Fruit fly (Drosophila melanogaster) whole organism, embryonic: ENCODE measurements around the gene InR.

ENCODE experiments used
- Awh ChIP-seq: fragments of 200-800 bp; sonication (Bioruptor generic); IDR thresholded peaks from 2 replicates; pipeline ENCODE4, ENCODE4 v1.3.6; 2022; ENCODE audit warnings: missing biosample characterization, missing genetic modification characterization
- Blimp-1 ChIP-seq: fragments of 200-800 bp; sonication (Bioruptor generic); optimal IDR thresholded peaks from 3 replicates; lab custom pipeline; 2018; ENCODE audit warnings: missing biosample characterization, missing genetic modification characterization, mild to moderate bottlenecking, moderate library complexity, missing genetic modification reagents
- BtbVII ChIP-seq: fragments of 200-800 bp; sonication (Bioruptor generic); optimal IDR thresholded peaks from 3 replicates; lab custom pipeline; 2017; ENCODE audit warnings: missing biosample characterization, mild to moderate bottlenecking, missing genetic modification characterization
- CG10274 ChIP-seq: fragments of 200-800 bp; sonication (Bioruptor generic); optimal IDR thresholded peaks from 3 replicates; lab custom pipeline; 2017; ENCODE audit warnings: missing biosample characterization, mild to moderate bottlenecking, missing genetic modification characterization
- CG10543 ChIP-seq: fragments of 200-800 bp; sonication (Bioruptor generic); optimal IDR thresholded peaks from 3 replicates; lab custom pipeline; 2017; ENCODE audit warnings: missing biosample characterization, mild to moderate bottlenecking, missing genetic modification characterization, moderate library complexity
- CG13775 ChIP-seq: fragments of 200-800 bp; sonication (Bioruptor generic); optimal IDR thresholded peaks from 3 replicates; lab custom pipeline; 2017; ENCODE audit warnings: missing biosample characterization, mild to moderate bottlenecking, missing genetic modification characterization
- CG15269 ChIP-seq: fragments of 200-800 bp; sonication (Bioruptor generic); optimal IDR thresholded peaks from 2 replicates; lab custom pipeline; 2018; ENCODE audit warnings: missing biosample characterization, mild to moderate bottlenecking, missing genetic modification characterization, moderate library complexity
- CG1603 ChIP-seq: fragments of 200-800 bp; sonication (Bioruptor generic); optimal IDR thresholded peaks from 2 replicates; lab custom pipeline; 2019; ENCODE audit warnings: missing biosample characterization, mild to moderate bottlenecking, missing genetic modification characterization, moderate library complexity
- CG17385 ChIP-seq: fragments of 200-800 bp; sonication (Bioruptor generic); optimal IDR thresholded peaks from 3 replicates; lab custom pipeline; 2018; ENCODE audit warnings: missing biosample characterization, mild to moderate bottlenecking, missing genetic modification characterization
- CG1792 ChIP-seq: fragments of 200-800 bp; sonication (Bioruptor generic); optimal IDR thresholded peaks from 2 replicates; lab custom pipeline; 2016; ENCODE audit warnings: missing biosample characterization, missing genetic modification characterization
- CG1832 ChIP-seq: fragments of 200-800 bp; sonication (Bioruptor generic); optimal IDR thresholded peaks from 2 replicates; lab custom pipeline; 2017; ENCODE audit warnings: missing biosample characterization, mild to moderate bottlenecking, missing genetic modification characterization, inconsistent platforms
- CG18619 ChIP-seq: fragments of 200-800 bp; sonication (Bioruptor generic); optimal IDR thresholded peaks from 3 replicates; lab custom pipeline; 2017; ENCODE audit warnings: missing biosample characterization, mild to moderate bottlenecking, missing genetic modification characterization
- CG2199 ChIP-seq: fragments of 200-800 bp; sonication (Bioruptor generic); IDR thresholded peaks from 3 replicates; pipeline ENCODE4 v1.3.6; 2022; ENCODE audit warnings: missing biosample characterization, missing genetic modification characterization
- CG2202 ChIP-seq: fragments of 200-800 bp; sonication (Bioruptor generic); optimal IDR thresholded peaks from 2 replicates; lab custom pipeline; 2018; ENCODE audit warnings: missing biosample characterization, mild to moderate bottlenecking, missing genetic modification characterization
- CG32532 ChIP-seq: fragments of 200-800 bp; sonication (Bioruptor generic); IDR thresholded peaks from 2 replicates; pipeline ENCODE4 v1.3.6; 2022; ENCODE audit warnings: missing biosample characterization, missing genetic modification characterization
- CG3995 ChIP-seq: fragments of 200-800 bp; sonication (Bioruptor generic); optimal IDR thresholded peaks from 3 replicates; lab custom pipeline; 2016; ENCODE audit warnings: missing biosample characterization, missing genetic modification characterization
- CG5180 ChIP-seq: fragments of 200-800 bp; sonication (Bioruptor generic); optimal IDR thresholded peaks from 3 replicates; lab custom pipeline; 2017; ENCODE audit warnings: missing biosample characterization, missing genetic modification characterization, mild to moderate bottlenecking, moderate library complexity, missing genetic modification reagents
- CG7271 ChIP-seq: fragments of 200-800 bp; sonication (Bioruptor generic); optimal IDR thresholded peaks from 2 replicates; lab custom pipeline; 2018; ENCODE audit warnings: missing biosample characterization, mild to moderate bottlenecking, missing genetic modification characterization, moderate library complexity
- CG7963 ChIP-seq: fragments of 200-800 bp; sonication (Bioruptor generic); IDR thresholded peaks from 3 replicates; pipeline ENCODE4 v1.3.6; 2022; ENCODE audit warnings: missing biosample characterization, missing genetic modification characterization; ENCODE audit not compliant: partially characterized antibody
- CG8924 ChIP-seq: fragments of 200-800 bp; optimal IDR thresholded peaks from 3 replicates; lab custom pipeline; 2019; ENCODE audit warnings: missing biosample characterization, mild to moderate bottlenecking, missing genetic modification characterization, moderate library complexity
- CG9797 ChIP-seq: fragments of 200-800 bp; sonication (Bioruptor generic); optimal IDR thresholded peaks from 3 replicates; lab custom pipeline; 2018; ENCODE audit warnings: missing biosample characterization, mild to moderate bottlenecking, missing genetic modification characterization
- Dref ChIP-seq: fragments of 200-800 bp; sonication (Bioruptor generic); IDR thresholded peaks from 2 replicates; pipeline ENCODE4 v1.3.6; 2022; ENCODE audit warnings: missing biosample characterization, missing genetic modification characterization
- Ets65A ChIP-seq: fragments of 200-800 bp; sonication (Bioruptor generic); peaks from one replicate; lab custom pipeline; 2016; ENCODE audit warnings: missing biosample characterization, missing genetic modification characterization
- MESR4 ChIP-seq: fragments of 200-800 bp; sonication (Bioruptor generic); optimal IDR thresholded peaks from 2 replicates; lab custom pipeline; 2018; ENCODE audit warnings: missing biosample characterization, mild to moderate bottlenecking, missing genetic modification characterization, moderate library complexity
- Med ChIP-seq: fragments of 200-800 bp; sonication (Bioruptor generic); peaks from one replicate; lab custom pipeline; 2016; ENCODE audit warnings: missing biosample characterization, missing genetic modification characterization, mild to moderate bottlenecking, inconsistent platforms, moderate library complexity
- NFAT ChIP-seq: fragments of 200-800 bp; sonication (Bioruptor generic); IDR thresholded peaks from 2 replicates; pipeline ENCODE4 v1.3.6; 2022; ENCODE audit warnings: missing biosample characterization, missing genetic modification characterization
- Rx ChIP-seq: fragments of 200-800 bp; sonication (Bioruptor generic); IDR thresholded peaks from 2 replicates; pipeline ENCODE4 v1.3.6; 2022; ENCODE audit warnings: missing biosample characterization, missing genetic modification characterization
- Trl ChIP-seq, 3 experiments: fragments of >200 bp in 2 of 3; fragments of 200-800 bp in 1 of 3; sonication (Bioruptor generic) in 1 of 3; optimal IDR thresholded peaks; 2 replicates in 1 of 3; 3 replicates in 2 of 3; lab custom pipeline; 2016 to 2017; ENCODE audit warnings: missing biosample characterization in 1 of 3, missing genetic modification characterization in 1 of 3
- aop ChIP-seq: fragments of 200-800 bp; sonication (Bioruptor generic); IDR thresholded peaks from 2 replicates; pipeline ENCODE4 v1.3.6; 2022; ENCODE audit warnings: missing biosample characterization, missing genetic modification characterization
- chn ChIP-seq: fragments of 200-800 bp; sonication (Bioruptor generic); optimal IDR thresholded peaks from 2 replicates; lab custom pipeline; 2016; ENCODE audit warnings: missing biosample characterization, missing genetic modification characterization
- ci ChIP-seq: fragments of 200-800 bp; sonication (Bioruptor generic); IDR thresholded peaks from 3 replicates; pipeline ENCODE4 v1.3.6; 2022; ENCODE audit warnings: missing biosample characterization, missing genetic modification characterization
- crol ChIP-seq: fragments of 200-800 bp; sonication (Bioruptor generic); IDR thresholded peaks from 2 replicates; pipeline ENCODE4 v1.3.6; 2022; ENCODE audit warnings: missing biosample characterization, missing genetic modification characterization
- dm ChIP-seq: fragments of 200-800 bp; sonication (Bioruptor generic); optimal IDR thresholded peaks from 3 replicates; lab custom pipeline; 2016; ENCODE audit warnings: missing biosample characterization, missing genetic modification characterization
- ems ChIP-seq: fragments of 200-800 bp; sonication (Bioruptor generic); optimal IDR thresholded peaks from 3 replicates; lab custom pipeline; 2016; ENCODE audit warnings: missing biosample characterization, missing genetic modification characterization
- gsb ChIP-seq: fragments of 200-800 bp; sonication (Bioruptor generic); IDR thresholded peaks from 2 replicates; pipeline ENCODE4 v1.3.6; 2022; ENCODE audit warnings: missing biosample characterization, missing genetic modification characterization
- insv ChIP-seq, 2 experiments: fragments of 200-800 bp; sonication (Bioruptor generic); optimal IDR thresholded peaks; 3 replicates each; lab custom pipeline; 2016 to 2018; ENCODE audit warnings: missing biosample characterization in 2 of 2, missing genetic modification characterization in 2 of 2
- kni ChIP-seq: fragments of 200-800 bp; sonication (Bioruptor generic); optimal IDR thresholded peaks from 3 replicates; lab custom pipeline; 2017; ENCODE audit warnings: mild to moderate bottlenecking, missing biosample characterization, missing genetic modification reagents, missing genetic modification characterization
- lov ChIP-seq, 2 experiments: fragments of 200-800 bp in 1 of 2; fragments of >200 bp in 1 of 2; sonication (Bioruptor generic) in 1 of 2; IDR thresholded peaks in 1 of 2; optimal IDR thresholded peaks in 1 of 2; 2 replicates in 1 of 2; 3 replicates in 1 of 2; pipeline versions ENCODE4 v1.3.6 to Lab custom; 2017 to 2022; ENCODE audit warnings: missing biosample characterization in 1 of 2, missing genetic modification characterization in 1 of 2
- luna ChIP-seq: fragments of 200-800 bp; sonication (Bioruptor generic); optimal IDR thresholded peaks from 2 replicates; lab custom pipeline; 2016; ENCODE audit warnings: missing biosample characterization, missing genetic modification characterization
- pho ChIP-seq: fragments of 200-800 bp; sonication (Bioruptor generic); optimal IDR thresholded peaks from 2 replicates; lab custom pipeline; 2016; ENCODE audit warnings: missing biosample characterization, missing genetic modification characterization
- phol ChIP-seq: fragments of 200-800 bp; sonication (Bioruptor generic); optimal IDR thresholded peaks from 3 replicates; lab custom pipeline; 2018; ENCODE audit warnings: missing biosample characterization, mild to moderate bottlenecking, missing genetic modification characterization, moderate library complexity
- pita ChIP-seq: fragments of 200-800 bp; sonication (Bioruptor generic); optimal IDR thresholded peaks from 2 replicates; lab custom pipeline; 2017; ENCODE audit warnings: missing biosample characterization, mild to moderate bottlenecking, missing genetic modification characterization
- pros ChIP-seq: fragments of 200-800 bp; sonication (Bioruptor generic); optimal IDR thresholded peaks from 3 replicates; lab custom pipeline; 2019; ENCODE audit warnings: missing biosample characterization, mild to moderate bottlenecking, missing genetic modification characterization, moderate library complexity
- row ChIP-seq: fragments of 200-800 bp; sonication (Bioruptor generic); IDR thresholded peaks from 3 replicates; pipeline ENCODE4 v1.3.6; 2022; ENCODE audit warnings: missing biosample characterization, missing genetic modification characterization
- shn ChIP-seq: fragments of 200-800 bp; sonication (Bioruptor generic); optimal IDR thresholded peaks from 3 replicates; lab custom pipeline; 2016; ENCODE audit warnings: missing biosample characterization, missing genetic modification characterization
- so ChIP-seq: fragments of 200-800 bp; sonication (Bioruptor generic); IDR thresholded peaks from 3 replicates; pipeline ENCODE4 v1.3.6; 2022; ENCODE audit warnings: missing biosample characterization, missing genetic modification characterization
- toy ChIP-seq: fragments of 200-800 bp; sonication (Bioruptor generic); IDR thresholded peaks from 2 replicates; pipeline ENCODE4 v1.3.6; 2022; ENCODE audit warnings: missing biosample characterization, missing genetic modification characterization
- tup ChIP-seq: fragments of 200-800 bp; sonication (Bioruptor generic); optimal IDR thresholded peaks from 2 replicates; lab custom pipeline; 2016; ENCODE audit warnings: missing biosample characterization, mild to moderate bottlenecking, missing genetic modification characterization, moderate library complexity
- unpg ChIP-seq: fragments of 200-800 bp; sonication (Bioruptor generic); optimal IDR thresholded peaks from 3 replicates; lab custom pipeline; 2018; ENCODE audit warnings: missing biosample characterization, mild to moderate bottlenecking, missing genetic modification characterization, moderate library complexity
- yki ChIP-seq: fragments of >200 bp; optimal IDR thresholded peaks from 3 replicates; lab custom pipeline; 2018

The InR gene

DNA sequence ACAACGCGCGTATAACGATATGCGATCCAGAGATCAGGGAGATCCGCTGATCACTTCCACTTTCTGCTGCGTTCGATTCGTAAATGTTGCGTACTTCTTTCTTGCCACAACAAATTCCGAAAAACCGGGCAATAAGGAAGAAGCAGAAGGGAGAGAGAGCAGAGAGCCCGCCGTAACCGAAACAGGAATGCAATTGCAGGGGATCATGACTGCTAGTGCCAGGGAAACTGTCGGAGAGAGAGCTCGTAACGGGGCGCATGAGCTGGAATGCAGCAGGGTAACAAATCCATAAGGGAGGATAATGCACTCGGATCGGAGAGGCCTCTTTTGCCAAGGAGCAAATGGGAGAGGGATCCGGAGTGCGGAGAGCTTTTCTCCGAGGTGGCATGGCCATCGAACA, 19.3 kb upstream of the InR start (continued):
- TF ChIP-seq Rx (GFP tag; lab: Robert Waterston, UW), result no peak
- TF ChIP-seq CG32532 (GFP tag; lab: Robert Waterston, UW), result no peak
- TF ChIP-seq CG13775 (GFP tag; lab: Kevin White, UChicago), result no peak
- TF ChIP-seq dm (GFP tag; lab: Kevin White, UChicago), result no peak
- no peak for TF ChIP-seq phol (tag; lab: Kevin White, UChicago)
- peak; percentile 91 for TF ChIP-seq pros (GFP tag; lab: Kevin White, UChicago)
- TF ChIP-seq shn (GFP tag; lab: Kevin White, UChicago), result no peak
- no peak for TF ChIP-seq unpg (GFP tag; lab: Kevin White, UChicago)
- TF ChIP-seq pho (GFP tag; lab: Kevin White, UChicago), result no peak
- TF ChIP-seq lov (optimal IDR thresholded peaks at IDR 0.05; lab: Kevin White, UChicago), result no peak
- 0 out of 3 replicates have a peak, but pooled peaks have one; percentile 43 for TF ChIP-seq lov (GFP tag; IDR thresholded peaks at IDR 0.05; lab: Robert Waterston, UW)
- TF ChIP-seq tup, result no peak
- TF ChIP-seq CG7271 (tag; lab: Kevin White, UChicago), result peak; percentile 10
- TF ChIP-seq MESR4, result no peak
- no peak for TF ChIP-seq Dref (GFP tag; lab: Robert Waterston, UW)
- no peak for TF ChIP-seq CG18619
- TF ChIP-seq Blimp-1 (GFP tag; lab: Kevin White, UChicago), result no peak
- no peak for TF ChIP-seq CG7963 (GFP tag; lab: Robert Waterston, UW)
- TF ChIP-seq ems (GFP tag; lab: Kevin White, UChicago), result no peak
- no peak for TF ChIP-seq luna (GFP tag; lab: Kevin White, UChicago)
- no peak for TF ChIP-seq CG1603
- peak; percentile 8 for TF ChIP-seq yki (lab: Kevin White, UChicago)
- TF ChIP-seq insv (GFP tag; optimal IDR thresholded peaks at IDR 0.05; lab: Kevin White, UChicago), result peak in 1 of 2 experiments; percentile 17
- no peak for TF ChIP-seq aop
- TF ChIP-seq CG9797 (GFP tag; lab: Kevin White, UChicago), result no peak
- TF ChIP-seq CG5180, result peak; percentile 33
- no peak for TF ChIP-seq CG1792 (GFP tag; lab: Kevin White, UChicago)
- TF ChIP-seq CG10274 (GFP tag; lab: Kevin White, UChicago), result no peak
- TF ChIP-seq CG17385 (GFP tag; lab: Kevin White, UChicago), result peak; percentile 82
- TF ChIP-seq ci (GFP tag; lab: Robert Waterston, UW), result 0 out of 3 replicates have a peak, but pooled peaks have one; percentile 24
- no peak for TF ChIP-seq Awh (GFP tag; lab: Robert Waterston, UW)
- no peak for TF ChIP-seq pita
- TF ChIP-seq CG1832, result no peak

dm6 chr3R:21636867-21637481, 17.9 kb upstream of the InR start:
- TF ChIP-seq CG15269 (tag; lab: Kevin White, UChicago), result peak; percentile 42
- peak; percentile 81; the same call in 1 of the 3 replicates for TF ChIP-seq CG2199
- 0 out of 2 replicates have a peak, but pooled peaks have one; percentile 7 for TF ChIP-seq gsb (GFP tag; lab: Robert Waterston, UW)
- peak; percentile 46; the same call in 1 of the 3 replicates for TF ChIP-seq so (GFP tag; lab: Robert Waterston, UW)
- TF ChIP-seq NFAT (GFP tag; lab: Robert Waterston, UW), result 0 out of 2 replicates have a peak, but pooled peaks have one; percentile 17
- peak; percentile 22 for TF ChIP-seq CG3995
- TF ChIP-seq Trl (optimal IDR thresholded peaks at IDR 0.05; lab: Kevin White, UChicago), result peak; percentile 40 to 46
- TF ChIP-seq Trl (GFP tag; optimal IDR thresholded peaks at IDR 0.05; lab: Kevin White, UChicago), result no peak
- peak; percentile 23; the same call in 1 of the 3 replicates for TF ChIP-seq row (GFP tag; lab: Robert Waterston, UW)
- peak; percentile 50 for TF ChIP-seq BtbVII (GFP tag; lab: Kevin White, UChicago)
- no peak for TF ChIP-seq CG2202
- no peak for TF ChIP-seq aop
- TF ChIP-seq crol (GFP tag; lab: Robert Waterston, UW), result peak; percentile 95
- no peak for TF ChIP-seq toy
- TF ChIP-seq kni (GFP tag; lab: Kevin White, UChicago), result peak; percentile 94
- TF ChIP-seq CG10543 (GFP tag; lab: Kevin White, UChicago), result peak; percentile 43
- TF ChIP-seq CG8924 (tag; lab: Kevin White, UChicago), result peak; percentile 30
- TF ChIP-seq Ets65A (GFP tag; lab: Kevin White, UChicago), result peak; percentile 44
- TF ChIP-seq chn, result peak; percentile 6
- TF ChIP-seq Med (GFP tag; lab: Kevin White, UChicago), result peak; percentile 78
